Worm (Caenorhabditis elegans) whole organism, midembryonic: ENCODE results near the gene F55G11.8.

ENCODE experiments used
- T22C8.4 ChIP-seq: fragments of 200-800 bp; sonication (Bioruptor generic); IDR thresholded peaks from 2 replicates; pipeline ENCODE4 v1.3.6; 2022; ENCODE audit warnings: missing genetic modification characterization, missing compliant biosample characterization
- cog-1 ChIP-seq: sonication (generic microtip); optimal IDR thresholded peaks from 2 replicates; lab custom pipeline; 2016; ENCODE audit warnings: missing genetic modification characterization, missing compliant biosample characterization
- flt-1 ChIP-seq: fragments of 200-800 bp; sonication (Bioruptor generic); IDR thresholded peaks from 2 replicates; pipeline ENCODE4 v1.3.6; 2022; ENCODE audit warnings: missing genetic modification characterization, missing compliant biosample characterization
- klf-2 ChIP-seq: fragments of 200-800 bp; sonication (Bioruptor generic); conservative IDR thresholded peaks from 2 replicates; pipeline ENCODE4 v1.3.6; 2022; ENCODE audit warnings: missing genetic modification reagents, missing genetic modification characterization, missing compliant biosample characterization
- med-1 ChIP-seq: sonication (generic microtip); optimal IDR thresholded peaks from 2 replicates; lab custom pipeline; 2017; ENCODE audit warnings: missing genetic modification characterization, mild to moderate bottlenecking, missing compliant biosample characterization, antibody characterized with exemption, missing genetic modification reagents; ENCODE audit not compliant: insufficient read depth
- ref-1 ChIP-seq: fragments of 200-800 bp; sonication (Bioruptor generic); conservative IDR thresholded peaks from 2 replicates; pipeline ENCODE4 v1.3.6; 2022; ENCODE audit warnings: missing genetic modification reagents, missing genetic modification characterization, missing compliant biosample characterization
- tab-1 ChIP-seq: fragments of 200-800 bp; sonication (Bioruptor generic); IDR thresholded peaks from 2 replicates; pipeline ENCODE4 v1.3.6; 2022; ENCODE audit warnings: missing genetic modification characterization, missing compliant biosample characterization
- ztf-23 ChIP-seq: fragments of 200-800 bp; sonication (Bioruptor generic); IDR thresholded peaks from 2 replicates; pipeline ENCODE4 v1.3.6; 2022; ENCODE audit warnings: missing genetic modification reagents, missing genetic modification characterization, missing compliant biosample characterization
- ztf-29 ChIP-seq: fragments of 200-800 bp; sonication (Bioruptor generic); IDR thresholded peaks from 2 replicates; pipeline ENCODE4 v1.3.6; 2022; ENCODE audit warnings: missing genetic modification reagents, missing genetic modification characterization, missing compliant biosample characterization

F55G11.8 gene

DNA sequence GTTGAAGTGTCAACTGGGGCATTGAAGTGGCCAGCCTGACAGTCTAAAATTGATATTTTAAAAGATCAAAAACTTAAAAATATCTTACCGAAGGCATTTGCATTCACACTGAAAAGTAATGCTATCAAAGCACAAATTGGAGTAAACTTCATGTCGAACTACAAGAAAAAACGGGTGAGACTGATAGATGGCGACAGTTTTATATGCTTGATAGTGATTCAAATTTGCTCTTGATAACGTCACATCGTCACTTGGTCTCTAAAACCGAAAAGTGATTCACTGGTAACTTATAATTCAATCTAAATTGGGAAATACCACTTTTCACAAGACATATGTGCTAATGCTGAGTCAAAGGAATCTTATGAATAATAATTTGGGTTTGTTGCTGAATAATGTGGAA, 29.0 kb downstream of the F55G11.8 start, which contains the start of gene K10D11.5:
Gene K10D11.5, minus strand, starts transcription at position 215 of the 400 bp plus-strand sequence.
- TF ChIP-seq ztf-23 (GFP tag; lab: Robert Waterston, UW) (no peak), flt-1 (GFP tag; lab: Robert Waterston, UW) (no peak), klf-2 (GFP tag; lab: Robert Waterston, UW) (no peak), ztf-29 (GFP tag; lab: Robert Waterston, UW) (no peak), tab-1 (GFP tag; lab: Robert Waterston, UW) (no peak), ref-1 (no peak), cog-1 (tag; lab: Kevin White, UChicago) (no peak), T22C8.4 (GFP tag; lab: Robert Waterston, UW) (no peak), med-1 (no peak)

- TF ChIP-seq flt-1 (GFP tag; lab: Robert Waterston, UW) (no peak), cog-1 (tag; lab: Kevin White, UChicago) (no peak), ref-1 (no peak)
These were observed 31.8 kb downstream of the F55G11.8 start, which contains the start of gene K10D11.4 for ce11 chrIV:12994376-12994775. TSS of gene K10D11.4 (minus strand) at chrIV:12994476.

ce11 chrIV:12995886-12996285, 33.3 kb downstream of the F55G11.8 start, which contains the start of gene K10D11.7:
TSS of gene K10D11.7 (minus strand) at chrIV:12995986.
- no peak for TF ChIP-seq klf-2 (GFP tag; lab: Robert Waterston, UW)
- no peak for TF ChIP-seq T22C8.4 (GFP tag; lab: Robert Waterston, UW)
- no peak for TF ChIP-seq ztf-23 (GFP tag; lab: Robert Waterston, UW)
- TF ChIP-seq ztf-29 (GFP tag; lab: Robert Waterston, UW), result no peak

- TF ChIP-seq cog-1 (tag; lab: Kevin White, UChicago) (no peak), tab-1 (GFP tag; lab: Robert Waterston, UW) (no peak), ref-1 (no peak), flt-1 (GFP tag; lab: Robert Waterston, UW) (no peak), ztf-23 (GFP tag; lab: Robert Waterston, UW) (no peak), ztf-29 (GFP tag; lab: Robert Waterston, UW) (no peak), klf-2 (GFP tag; lab: Robert Waterston, UW) (no peak), T22C8.4 (GFP tag; lab: Robert Waterston, UW) (no peak), med-1 (no peak)
These were observed 35.0 kb downstream of the F55G11.8 start for ce11 chrIV:12997560-12997959.

ce11 chrIV:12999087-12999486, 36.5 kb downstream of the F55G11.8 start:
- TF ChIP-seq T22C8.4 (GFP tag; lab: Robert Waterston, UW) (no peak), med-1 (no peak), flt-1 (GFP tag; lab: Robert Waterston, UW) (0 out of 2 replicates have a peak, but pooled peaks have one; percentile 40), cog-1 (tag; lab: Kevin White, UChicago) (no peak), ztf-29 (GFP tag; lab: Robert Waterston, UW) (no peak), klf-2 (GFP tag; lab: Robert Waterston, UW) (no peak)

DNA sequence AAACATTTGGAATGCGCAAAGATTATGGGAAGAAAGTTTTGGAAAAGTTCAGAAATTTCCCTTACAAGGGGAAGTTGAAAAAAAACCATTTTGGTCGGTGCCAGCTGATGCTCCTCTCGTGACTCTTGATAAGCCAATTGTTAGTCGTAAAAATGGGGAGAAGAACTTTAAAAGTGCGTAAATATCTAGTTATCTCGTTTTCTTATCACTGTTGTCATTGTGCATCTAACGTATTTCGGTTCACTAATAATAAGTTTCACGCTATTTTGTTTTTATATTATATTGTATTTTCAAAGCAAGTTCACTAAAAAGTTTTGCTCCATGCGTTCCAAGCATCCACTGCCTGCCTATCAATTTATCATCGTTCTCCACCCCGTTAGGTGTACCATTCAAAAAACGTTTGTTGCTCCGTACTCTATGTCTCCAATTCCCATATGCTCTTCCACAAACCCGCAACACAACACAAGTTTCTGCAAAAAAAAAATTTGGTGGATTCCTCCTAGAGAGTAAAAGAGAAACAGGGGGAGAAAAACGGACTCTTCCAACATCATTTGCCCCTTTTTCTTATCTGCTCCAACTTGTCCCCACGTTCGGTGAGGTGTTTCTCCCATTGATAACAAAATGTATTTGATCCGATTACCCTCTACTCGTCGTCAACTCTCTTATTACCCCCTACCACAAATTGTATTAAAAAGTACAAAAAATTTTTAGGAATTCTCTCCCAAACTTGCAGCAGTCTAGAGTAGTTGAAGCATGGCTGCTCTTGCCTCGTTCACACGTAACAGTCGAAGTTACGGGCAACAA, 46.0 kb downstream of the F55G11.8 start, which contains the start of gene mbk-2:
Gene mbk-2, plus strand, starts transcription at position 754 of the 804 bp plus-strand sequence.
- TF ChIP-seq klf-2 (GFP tag; lab: Robert Waterston, UW), result no peak

DNA sequence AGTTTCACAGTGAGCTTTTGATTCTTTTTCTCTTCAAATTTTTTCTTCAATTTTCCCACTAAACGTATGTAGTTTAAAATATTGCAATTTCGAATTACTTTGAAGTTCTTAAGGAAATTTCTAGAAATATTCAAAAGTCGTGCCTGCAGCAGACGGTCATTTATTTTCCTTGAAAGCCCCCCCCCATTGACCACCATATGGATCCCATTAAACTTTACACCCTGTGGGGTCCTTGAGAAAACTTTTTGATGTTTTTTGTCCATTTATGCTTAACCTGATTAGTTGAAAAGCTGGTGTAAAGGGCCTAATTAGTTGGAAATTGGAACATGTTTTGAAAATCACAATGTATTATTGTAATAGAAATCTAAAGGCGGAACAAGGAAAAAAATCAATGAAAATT, 46.9 kb downstream of the F55G11.8 start:
- TF ChIP-seq flt-1 (GFP tag; lab: Robert Waterston, UW) (no peak), ztf-23 (GFP tag; lab: Robert Waterston, UW) (no peak), T22C8.4 (GFP tag; lab: Robert Waterston, UW) (no peak), klf-2 (GFP tag; lab: Robert Waterston, UW) (no peak), cog-1 (tag; lab: Kevin White, UChicago) (no peak), ref-1 (no peak), tab-1 (GFP tag; lab: Robert Waterston, UW) (no peak), ztf-29 (GFP tag; lab: Robert Waterston, UW) (no peak), med-1 (no peak)

- no peak for TF ChIP-seq T22C8.4 (GFP tag; lab: Robert Waterston, UW)
- TF ChIP-seq flt-1 (GFP tag; lab: Robert Waterston, UW), result no peak
- TF ChIP-seq ref-1, result no peak
- TF ChIP-seq klf-2 (GFP tag; lab: Robert Waterston, UW), result no peak
- no peak for TF ChIP-seq ztf-29 (GFP tag; lab: Robert Waterston, UW)
- no peak for TF ChIP-seq ztf-23 (GFP tag; lab: Robert Waterston, UW)
- TF ChIP-seq cog-1 (tag; lab: Kevin White, UChicago), result no peak
- TF ChIP-seq med-1, result no peak
- TF ChIP-seq tab-1 (GFP tag; lab: Robert Waterston, UW), result no peak
These were observed 50.6 kb downstream of the F55G11.8 start for ce11 chrIV:13013231-13013630.

ce11 chrIV:13013711-13014341, 51.2 kb downstream of the F55G11.8 start:
- TF ChIP-seq ztf-29 (GFP tag; lab: Robert Waterston, UW), result no peak
- TF ChIP-seq cog-1 (tag; lab: Kevin White, UChicago), result no peak
- no peak for TF ChIP-seq ref-1
- no peak for TF ChIP-seq tab-1 (GFP tag; lab: Robert Waterston, UW)
- TF ChIP-seq med-1, result no peak
- no peak for TF ChIP-seq klf-2 (GFP tag; lab: Robert Waterston, UW)
- TF ChIP-seq T22C8.4 (GFP tag; lab: Robert Waterston, UW), result no peak
- no peak for TF ChIP-seq ztf-23 (GFP tag; lab: Robert Waterston, UW)
- no peak for TF ChIP-seq flt-1 (GFP tag; lab: Robert Waterston, UW)
